Fruit fly (Drosophila melanogaster) whole organism, embryonic: ENCODE results near the gene CG13996.

Experiments used
- Aef1 ChIP-seq: fragments of 200-800 bp; sonication (Bioruptor generic); IDR thresholded peaks from 3 replicates; pipeline ENCODE4 v1.3.6; 2022; ENCODE audit warnings: missing biosample characterization, missing genetic modification characterization
- B-H1 ChIP-seq: fragments of 200-800 bp; sonication (Bioruptor generic); IDR thresholded peaks from 3 replicates; pipeline ENCODE4 v1.3.6; 2022; ENCODE audit warnings: missing biosample characterization, missing genetic modification characterization
- BEAF-32 ChIP-seq: fragments of 200-800 bp; sonication (Bioruptor generic); optimal IDR thresholded peaks from 3 replicates; lab custom pipeline; 2017; ENCODE audit warnings: missing biosample characterization, missing genetic modification characterization, mild to moderate bottlenecking, moderate library complexity, missing genetic modification reagents
- CG10209 ChIP-seq: fragments of 200-800 bp; sonication (Bioruptor generic); optimal IDR thresholded peaks from 3 replicates; lab custom pipeline; 2017; ENCODE audit warnings: missing biosample characterization, mild to moderate bottlenecking, missing genetic modification characterization, missing genetic modification reagents
- CG10267 ChIP-seq: fragments of 200-800 bp; sonication (Bioruptor generic); optimal IDR thresholded peaks from 2 replicates; lab custom pipeline; 2018; ENCODE audit warnings: missing biosample characterization, mild to moderate bottlenecking, missing genetic modification characterization, moderate library complexity
- CG10366 ChIP-seq: fragments of 200-800 bp; sonication (Bioruptor generic); IDR thresholded peaks from 2 replicates; pipeline ENCODE4 v1.3.6; 2022; ENCODE audit warnings: missing biosample characterization, missing genetic modification characterization
- CG11247 ChIP-seq: fragments of 200-800 bp; sonication (Bioruptor generic); IDR thresholded peaks from 2 replicates; pipeline ENCODE4 v1.3.6; 2022; ENCODE audit warnings: missing biosample characterization, missing genetic modification characterization
- CG11456 ChIP-seq: fragments of 200-800 bp; sonication (Bioruptor generic); IDR thresholded peaks from 3 replicates; pipeline ENCODE4 v1.3.6; 2022; ENCODE audit warnings: missing biosample characterization, missing genetic modification characterization
- CG12769 ChIP-seq: fragments of 200-800 bp; sonication (Bioruptor generic); optimal IDR thresholded peaks from 2 replicates; lab custom pipeline; 2019; ENCODE audit warnings: missing biosample characterization, mild to moderate bottlenecking, missing genetic modification characterization, moderate library complexity
- CG13123 ChIP-seq: fragments of 200-800 bp; sonication (Bioruptor generic); optimal IDR thresholded peaks from 2 replicates; lab custom pipeline; 2016; ENCODE audit warnings: missing biosample characterization, missing genetic modification characterization
- CG15601 ChIP-seq: fragments of 200-800 bp; sonication (Bioruptor generic); optimal IDR thresholded peaks from 3 replicates; lab custom pipeline; 2019; ENCODE audit warnings: missing biosample characterization, mild to moderate bottlenecking, missing genetic modification characterization, moderate library complexity
- CG1602 ChIP-seq: fragments of 200-800 bp; sonication (Bioruptor generic); optimal IDR thresholded peaks from 3 replicates; lab custom pipeline; 2016; ENCODE audit warnings: missing biosample characterization, missing genetic modification characterization
- CG1603 ChIP-seq: fragments of 200-800 bp; sonication (Bioruptor generic); optimal IDR thresholded peaks from 2 replicates; lab custom pipeline; 2019; ENCODE audit warnings: missing biosample characterization, mild to moderate bottlenecking, missing genetic modification characterization, moderate library complexity
- CG17361 ChIP-seq: fragments of 200-800 bp; sonication (Bioruptor generic); IDR thresholded peaks from 3 replicates; pipeline ENCODE4 v1.3.6; 2022; ENCODE audit warnings: missing biosample characterization, missing genetic modification characterization
- CG18476 ChIP-seq: fragments of 200-800 bp; sonication (Bioruptor generic); optimal IDR thresholded peaks from 2 replicates; lab custom pipeline; 2016; ENCODE audit warnings: missing biosample characterization, mild to moderate bottlenecking, missing genetic modification characterization
- CG2202 ChIP-seq: fragments of 200-800 bp; sonication (Bioruptor generic); optimal IDR thresholded peaks from 2 replicates; lab custom pipeline; 2018; ENCODE audit warnings: missing biosample characterization, mild to moderate bottlenecking, missing genetic modification characterization
- CG30020 ChIP-seq: fragments of 200-800 bp; optimal IDR thresholded peaks from 2 replicates; lab custom pipeline; 2019; ENCODE audit warnings: missing biosample characterization, mild to moderate bottlenecking, missing genetic modification characterization, moderate library complexity
- CG34422 ChIP-seq: fragments of 200-800 bp; sonication (Bioruptor generic); IDR thresholded peaks from 3 replicates; pipeline ENCODE4 v1.3.6; 2022; ENCODE audit warnings: missing biosample characterization, missing genetic modification characterization
- CG4617 ChIP-seq: fragments of 200-800 bp; sonication (Bioruptor generic); optimal IDR thresholded peaks from 3 replicates; lab custom pipeline; 2016; ENCODE audit warnings: missing biosample characterization, missing genetic modification characterization, borderline replicate concordance
- CG6765 ChIP-seq: fragments of 200-800 bp; sonication (Bioruptor generic); optimal IDR thresholded peaks from 3 replicates; lab custom pipeline; 2017; ENCODE audit warnings: missing biosample characterization, mild to moderate bottlenecking, missing genetic modification characterization
- CG8388 ChIP-seq: fragments of 200-800 bp; sonication (Bioruptor generic); optimal IDR thresholded peaks from 2 replicates; lab custom pipeline; 2019; ENCODE audit warnings: missing biosample characterization, mild to moderate bottlenecking, missing genetic modification characterization, moderate library complexity
- Dbx ChIP-seq: fragments of 200-800 bp; sonication (Bioruptor generic); IDR thresholded peaks from 3 replicates; pipeline ENCODE4 v1.3.6; 2022; ENCODE audit warnings: missing biosample characterization, missing genetic modification characterization
- Deaf1 ChIP-seq: fragments of 200-800 bp; optimal IDR thresholded peaks from 3 replicates; lab custom pipeline; 2019; ENCODE audit warnings: missing biosample characterization, mild to moderate bottlenecking, missing genetic modification characterization, moderate library complexity
- Doc3 ChIP-seq: fragments of 200-800 bp; sonication (Bioruptor generic); IDR thresholded peaks from 3 replicates; pipeline ENCODE4 v1.3.6; 2022; ENCODE audit warnings: missing biosample characterization, missing genetic modification characterization; ENCODE audit not compliant: partially characterized antibody
- Fer3 ChIP-seq: fragments of 200-800 bp; sonication (Bioruptor generic); optimal IDR thresholded peaks from 2 replicates; lab custom pipeline; 2018; ENCODE audit warnings: missing biosample characterization, mild to moderate bottlenecking, missing genetic modification characterization, moderate library complexity
- HLHmδ ChIP-seq: fragments of 200-800 bp; sonication (Bioruptor generic); optimal IDR thresholded peaks from 2 replicates; lab custom pipeline; 2018; ENCODE audit warnings: missing biosample characterization, mild to moderate bottlenecking, missing genetic modification characterization, moderate library complexity
- Hey ChIP-seq: fragments of 200-800 bp; sonication (Bioruptor generic); optimal IDR thresholded peaks from 3 replicates; lab custom pipeline; 2018; ENCODE audit warnings: missing biosample characterization, mild to moderate bottlenecking, missing genetic modification characterization
- Hr78 ChIP-seq, 2 experiments: fragments of 200-800 bp in 1 of 2; fragments of >200 bp in 1 of 2; sonication (Bioruptor generic) in 1 of 2; optimal IDR thresholded peaks; 2 replicates each; lab custom pipeline; 2017 to 2019; ENCODE audit warnings: missing biosample characterization in 2 of 2, missing genetic modification characterization in 2 of 2, mild to moderate bottlenecking in 1 of 2, moderate library complexity in 1 of 2
- Max ChIP-seq: fragments of 200-800 bp; sonication (Bioruptor generic); optimal IDR thresholded peaks from 2 replicates; lab custom pipeline; 2016; ENCODE audit warnings: missing biosample characterization, mild to moderate bottlenecking, missing genetic modification characterization
- NfI ChIP-seq: fragments of 200-800 bp; sonication (Bioruptor generic); optimal IDR thresholded peaks from 3 replicates; lab custom pipeline; 2018; ENCODE audit warnings: missing biosample characterization, mild to moderate bottlenecking, missing genetic modification characterization, moderate library complexity
- ato ChIP-seq: fragments of 200-800 bp; sonication (Bioruptor generic); IDR thresholded peaks from 2 replicates; pipeline ENCODE4 v1.3.6; 2022; ENCODE audit warnings: missing biosample characterization, missing genetic modification characterization; ENCODE audit not compliant: partially characterized antibody
- cas ChIP-seq: fragments of 200-800 bp; sonication (Bioruptor generic); IDR thresholded peaks from 2 replicates; pipeline ENCODE4 v1.3.6; 2022; ENCODE audit warnings: missing biosample characterization, missing genetic modification characterization
- caup ChIP-seq: fragments of 200-800 bp; sonication (Bioruptor generic); optimal IDR thresholded peaks from 3 replicates; lab custom pipeline; 2017; ENCODE audit warnings: missing biosample characterization, mild to moderate bottlenecking, missing genetic modification characterization, moderate library complexity; ENCODE audit not compliant: severe bottlenecking
- cg ChIP-seq: fragments of 200-800 bp; sonication (Bioruptor generic); optimal IDR thresholded peaks from 3 replicates; lab custom pipeline; 2019; ENCODE audit warnings: missing biosample characterization, mild to moderate bottlenecking, missing genetic modification characterization, moderate library complexity
- dysf ChIP-seq: fragments of 200-800 bp; sonication (Bioruptor generic); IDR thresholded peaks from 3 replicates; pipeline ENCODE4 v1.3.6; 2022; ENCODE audit warnings: missing biosample characterization, missing genetic modification characterization
- fd96Cb ChIP-seq: fragments of 200-800 bp; sonication (Bioruptor generic); optimal IDR thresholded peaks from 2 replicates; lab custom pipeline; 2018; ENCODE audit warnings: missing biosample characterization, mild to moderate bottlenecking, missing genetic modification characterization, moderate library complexity
- fu2 ChIP-seq: fragments of 200-800 bp; sonication (Bioruptor generic); optimal IDR thresholded peaks from 2 replicates; lab custom pipeline; 2016; ENCODE audit warnings: missing biosample characterization, missing genetic modification characterization
- gsb ChIP-seq: fragments of 200-800 bp; sonication (Bioruptor generic); IDR thresholded peaks from 2 replicates; pipeline ENCODE4 v1.3.6; 2022; ENCODE audit warnings: missing biosample characterization, missing genetic modification characterization
- hbn ChIP-seq: fragments of 200-800 bp; sonication (Bioruptor generic); IDR thresholded peaks from 2 replicates; pipeline ENCODE4 v1.3.6; 2022; ENCODE audit warnings: missing biosample characterization, missing genetic modification characterization; ENCODE audit not compliant: partially characterized antibody
- kah ChIP-seq: fragments of 200-800 bp; sonication (Bioruptor generic); optimal IDR thresholded peaks from 2 replicates; lab custom pipeline; 2018; ENCODE audit warnings: missing biosample characterization, mild to moderate bottlenecking, missing genetic modification characterization
- knrl ChIP-seq: fragments of 200-800 bp; sonication (Bioruptor generic); IDR thresholded peaks from 3 replicates; pipeline ENCODE4 v1.3.6; 2022; ENCODE audit warnings: missing biosample characterization, missing genetic modification characterization; ENCODE audit not compliant: partially characterized antibody
- lab ChIP-seq: fragments of 200-800 bp; sonication (Bioruptor generic); optimal IDR thresholded peaks from 3 replicates; lab custom pipeline; 2017; ENCODE audit warnings: missing biosample characterization, missing genetic modification characterization, mild to moderate bottlenecking, moderate library complexity, missing genetic modification reagents
- pb ChIP-seq: fragments of 200-800 bp; sonication (Bioruptor generic); optimal IDR thresholded peaks from 3 replicates; lab custom pipeline; 2016; ENCODE audit warnings: missing biosample characterization, missing genetic modification characterization
- sisA ChIP-seq: fragments of 200-800 bp; sonication (Bioruptor generic); IDR thresholded peaks from 2 replicates; pipeline ENCODE4 v1.3.6; 2022; ENCODE audit warnings: missing biosample characterization, missing genetic modification characterization
- ssp ChIP-seq: fragments of 200-800 bp; sonication (Bioruptor generic); IDR thresholded peaks from 2 replicates; pipeline ENCODE4 v1.3.6; 2022; ENCODE audit warnings: missing biosample characterization, missing genetic modification characterization
- stc ChIP-seq: fragments of 200-800 bp; sonication (Bioruptor generic); IDR thresholded peaks from 2 replicates; pipeline ENCODE4 v1.3.6; 2022; ENCODE audit warnings: missing biosample characterization, missing genetic modification characterization
- tll ChIP-seq, 2 experiments: fragments of 200-800 bp in 1 of 2; fragments of >200 bp in 1 of 2; sonication (Bioruptor generic) in 1 of 2; optimal IDR thresholded peaks; 2 replicates each; lab custom pipeline; 2017 to 2019; ENCODE audit warnings: missing biosample characterization in 2 of 2, missing genetic modification characterization in 2 of 2, mild to moderate bottlenecking in 1 of 2, moderate library complexity in 1 of 2
- unpg ChIP-seq: fragments of 200-800 bp; sonication (Bioruptor generic); optimal IDR thresholded peaks from 3 replicates; lab custom pipeline; 2018; ENCODE audit warnings: missing biosample characterization, mild to moderate bottlenecking, missing genetic modification characterization, moderate library complexity
- yki ChIP-seq: fragments of >200 bp; optimal IDR thresholded peaks from 3 replicates; lab custom pipeline; 2018
- zfh1 ChIP-seq: fragments of 200-800 bp; sonication (Bioruptor generic); IDR thresholded peaks from 3 replicates; pipeline ENCODE4 v1.3.6; 2022; ENCODE audit warnings: missing biosample characterization, missing genetic modification characterization

Gene CG13996

dm6 chr2L:6037830-6038229 is 17.2 kb downstream of the CG13996 start, which contains the start of the genes CG9117 and CG31643 (continued):
- TF ChIP-seq CG2202 (tag; lab: Kevin White, UChicago) = no peak
- no peak for TF ChIP-seq caup (GFP tag; lab: Kevin White, UChicago)
- peak; percentile 100 for TF ChIP-seq kah (GFP tag; lab: Kevin White, UChicago)
- TF ChIP-seq Hey (tag; lab: Kevin White, UChicago) = no peak
- no peak for TF ChIP-seq HLHmδ (GFP tag; lab: Kevin White, UChicago)
- TF ChIP-seq B-H1 (GFP tag; lab: Robert Waterston, UW) = no peak
- TF ChIP-seq tll (GFP tag; optimal IDR thresholded peaks at IDR 0.05; lab: Kevin White, UChicago) = peak in 1 of 2 experiments; percentile 76
- TF ChIP-seq CG6765 (GFP tag; lab: Kevin White, UChicago) = no peak
- TF ChIP-seq CG13123 (GFP tag; lab: Kevin White, UChicago) = no peak
- TF ChIP-seq gsb (GFP tag; lab: Robert Waterston, UW) = no peak
- peak; percentile 31; the same call in 1 of the 3 replicates for TF ChIP-seq Doc3 (GFP tag; lab: Robert Waterston, UW)
- TF ChIP-seq Fer3 (tag; lab: Kevin White, UChicago) = peak; percentile 48
- no peak for TF ChIP-seq Hr78 (GFP tag; optimal IDR thresholded peaks at IDR 0.05; lab: Kevin White, UChicago)
- no peak for TF ChIP-seq ato (GFP tag; lab: Robert Waterston, UW)
- peak; percentile 57 for TF ChIP-seq CG10267 (tag; lab: Kevin White, UChicago)
- TF ChIP-seq CG15601 (tag; lab: Kevin White, UChicago) = peak; percentile 69
- TF ChIP-seq pb (GFP tag; lab: Kevin White, UChicago) = no peak
- peak; percentile 69 for TF ChIP-seq CG1603 (tag; lab: Kevin White, UChicago)
- no peak for TF ChIP-seq cas (GFP tag; lab: Robert Waterston, UW)
- no peak for TF ChIP-seq zfh1 (GFP tag; lab: Robert Waterston, UW)
- TF ChIP-seq CG11456 (GFP tag; lab: Robert Waterston, UW) = no peak
- peak; percentile 25; the same call in 1 of the 2 replicates for TF ChIP-seq sisA (GFP tag; lab: Robert Waterston, UW)
- peak; percentile 30 for TF ChIP-seq CG18476
- TF ChIP-seq CG17361 (GFP tag; lab: Robert Waterston, UW) = no peak
- peak; percentile 63; the same call in 1 of the 3 replicates for TF ChIP-seq CG34422 (GFP tag; lab: Robert Waterston, UW)
- TF ChIP-seq CG4617 (GFP tag; lab: Kevin White, UChicago) = peak; percentile 51
- no peak for TF ChIP-seq knrl (GFP tag; lab: Robert Waterston, UW)
- peak; percentile 61 for TF ChIP-seq Max (GFP tag; lab: Kevin White, UChicago)
- no peak for TF ChIP-seq unpg
- TF ChIP-seq CG10209 (GFP tag; lab: Kevin White, UChicago) = peak; percentile 20
- no peak for TF ChIP-seq yki
- no peak for TF ChIP-seq CG12769
- 0 out of 3 replicates have a peak, but pooled peaks have one; percentile 6 for TF ChIP-seq dysf (GFP tag; lab: Robert Waterston, UW)
- peak; percentile 63 for TF ChIP-seq NfI (GFP tag; lab: Kevin White, UChicago)
- no peak for TF ChIP-seq Deaf1 (tag; lab: Kevin White, UChicago)
- TF ChIP-seq cg = no peak
- TF ChIP-seq stc (GFP tag; lab: Robert Waterston, UW) = peak; percentile 21; the same call in 1 of the 2 replicates
- TF ChIP-seq hbn = peak; percentile 34; the same call in 1 of the 2 replicates
- no peak for TF ChIP-seq ssp (GFP tag; lab: Robert Waterston, UW)
- peak; percentile 10 for TF ChIP-seq CG1602 (GFP tag; lab: Kevin White, UChicago)
- peak; percentile 35 for TF ChIP-seq CG10366 (GFP tag; lab: Robert Waterston, UW)
- no peak for TF ChIP-seq Aef1 (GFP tag; lab: Robert Waterston, UW)
- TF ChIP-seq CG8388 (GFP tag; lab: Kevin White, UChicago) = peak; percentile 52
- peak; percentile 59 for TF ChIP-seq fu2 (GFP tag; lab: Kevin White, UChicago)
- peak; percentile 9 for TF ChIP-seq fd96Cb (tag; lab: Kevin White, UChicago)
- no peak for TF ChIP-seq Dbx (GFP tag; lab: Robert Waterston, UW)
- TF ChIP-seq BEAF-32 (GFP tag; lab: Kevin White, UChicago) = peak; percentile 31
- peak; percentile 8 for TF ChIP-seq CG30020 (tag; lab: Kevin White, UChicago)
- no peak for TF ChIP-seq lab (GFP tag; lab: Kevin White, UChicago)
- TF ChIP-seq CG11247 (GFP tag; lab: Robert Waterston, UW) = no peak
